Worm (Caenorhabditis elegans): ENCODE measurements around the gene ser-2.

- no peak for TF ChIP-seq ref-1 (GFP tag; conservative IDR thresholded peaks at IDR 0.05)
- TF ChIP-seq med-1 (GFP tag; optimal IDR thresholded peaks at IDR 0.05; ENCODE audit: insufficient read depth) = no peak
- no peak for TF ChIP-seq T22C8.4 (GFP tag; IDR thresholded peaks at IDR 0.05)
- TF ChIP-seq cog-1 (tag; optimal IDR thresholded peaks at IDR 0.05) = no peak
- no peak for TF ChIP-seq tab-1 (GFP tag; IDR thresholded peaks at IDR 0.05)
- TF ChIP-seq ztf-29 (GFP tag; IDR thresholded peaks at IDR 0.05) = no peak
- no peak for TF ChIP-seq klf-2 (GFP tag; conservative IDR thresholded peaks at IDR 0.05)
- TF ChIP-seq flt-1 (GFP tag; IDR thresholded peaks at IDR 0.05) = no peak
These were observed 32.9 kb upstream of the ser-2 start for ce11 chrX:15335636-15336035.
